Worm (Caenorhabditis elegans): ENCODE measurements around the gene parg-1.

DNA sequence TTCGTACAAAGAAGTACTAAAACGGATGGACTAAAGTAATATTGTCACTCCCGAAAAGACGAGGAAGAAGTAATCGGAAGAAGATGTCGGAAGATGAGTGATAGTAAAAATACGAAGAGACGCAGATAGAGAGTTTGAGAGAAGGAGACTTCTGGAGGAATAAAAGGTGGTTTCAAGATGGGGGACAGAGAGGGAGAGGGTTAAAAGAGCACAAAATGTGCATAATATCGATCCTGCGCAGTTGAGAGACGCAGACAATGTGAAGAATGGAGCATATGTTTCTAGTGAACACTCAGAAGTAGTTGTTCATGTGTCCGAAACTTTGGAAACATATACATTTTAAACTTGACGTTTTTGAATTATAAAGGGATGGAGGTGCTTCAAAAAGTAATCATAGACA is 16.4 kb downstream of the parg-1 start:
- TF ChIP-seq elt-3 (tag; optimal IDR thresholded peaks at IDR 0.05), result no peak
- TF ChIP-seq ces-1 (GFP tag; optimal IDR thresholded peaks at IDR 0.05), result peak; percentile 94
- peak; percentile 61 for TF ChIP-seq unc-62 (GFP tag; optimal IDR thresholded peaks at IDR 0.05)
- TF ChIP-seq ztf-11 (tag; optimal IDR thresholded peaks at IDR 0.05), result no peak
- TF ChIP-seq elt-1 (tag; optimal IDR thresholded peaks at IDR 0.05; ENCODE audit: borderline replicate concordance, insufficient read depth), result no peak
- TF ChIP-seq mls-2 (tag; optimal IDR thresholded peaks at IDR 0.05), result no peak
- no peak for TF ChIP-seq nhr-28 (tag; optimal IDR thresholded peaks at IDR 0.05)
- TF ChIP-seq lin-13 (tag; optimal IDR thresholded peaks at IDR 0.05), result no peak
- no peak for TF ChIP-seq bed-3 (GFP tag; optimal IDR thresholded peaks at IDR 0.05)
- TF ChIP-seq snpc-4 (tag; optimal IDR thresholded peaks at IDR 0.05), result no peak
- no peak for TF ChIP-seq pha-4 (tag; optimal IDR thresholded peaks at IDR 0.05)
- TF ChIP-seq lin-32 (GFP tag; optimal IDR thresholded peaks at IDR 0.05), result no peak
- TF ChIP-seq nhr-237 (tag; optimal IDR thresholded peaks at IDR 0.05), result no peak
- no peak for TF ChIP-seq cnd-1 (tag; optimal IDR thresholded peaks at IDR 0.05)

Data from whole organism, mixed stage, embryonic.